Worm (Caenorhabditis elegans) whole organism, L3 larva: ENCODE data around the gene T13G4.7.

ENCODE experiments used
- ZK546.5 ChIP-seq: sonication (generic microtip); optimal IDR thresholded peaks from 2 replicates; lab custom pipeline; 2017; ENCODE audit warnings: missing biosample characterization, missing genetic modification characterization
- ceh-82 ChIP-seq: fragments of 150-350 bp; optimal IDR thresholded peaks from 2 replicates; lab custom pipeline; 2014; ENCODE audit warnings: missing biosample characterization, missing genetic modification characterization
- egl-27 ChIP-seq: sonication (generic microtip); optimal IDR thresholded peaks from 4 replicates; lab custom pipeline; 2017; ENCODE audit warnings: missing biosample characterization, missing genetic modification reagents, missing genetic modification characterization
- fos-1 ChIP-seq: fragments of 150-350 bp; optimal IDR thresholded peaks from 2 replicates; lab custom pipeline; 2014; ENCODE audit warnings: missing biosample characterization, missing genetic modification characterization
- lin-39 ChIP-seq: fragments of 150-350 bp; optimal IDR thresholded peaks from 2 replicates; lab custom pipeline; 2018; ENCODE audit warnings: missing biosample characterization, missing genetic modification reagents, missing genetic modification characterization
- nhr-23 ChIP-seq: fragments of 150-350 bp; optimal IDR thresholded peaks from 2 replicates; lab custom pipeline; 2014; ENCODE audit warnings: missing biosample characterization, missing genetic modification reagents, missing genetic modification characterization
- nhr-237 ChIP-seq: fragments of 150-350 bp; optimal IDR thresholded peaks from 2 replicates; lab custom pipeline; 2014; ENCODE audit warnings: missing biosample characterization, missing genetic modification characterization
- nhr-76 ChIP-seq: fragments of 150-350 bp; sonication (generic microtip); optimal IDR thresholded peaks from 5 replicates; lab custom pipeline; 2014; ENCODE audit warnings: missing biosample characterization, missing genetic modification characterization
- nhr-77 ChIP-seq: fragments of 150-350 bp; optimal IDR thresholded peaks from 2 replicates; lab custom pipeline; 2014; ENCODE audit warnings: missing biosample characterization, missing genetic modification characterization
- zag-1 ChIP-seq: fragments of 150-350 bp; optimal IDR thresholded peaks from 2 replicates; lab custom pipeline; 2014; ENCODE audit warnings: missing biosample characterization, missing genetic modification characterization
- ztf-11 ChIP-seq: fragments of 150-350 bp; optimal IDR thresholded peaks from 2 replicates; lab custom pipeline; 2014; ENCODE audit warnings: missing biosample characterization, missing genetic modification characterization

- TF ChIP-seq ceh-82 (no peak), egl-27 (no peak), nhr-237 (tag; lab: Kevin White, UChicago) (no peak), nhr-76 (tag; lab: Kevin White, UChicago) (no peak), fos-1 (no peak), zag-1 (tag; lab: Kevin White, UChicago) (no peak), nhr-77 (no peak), ztf-11 (tag; lab: Kevin White, UChicago) (no peak), ZK546.5 (tag; lab: Kevin White, UChicago) (no peak), lin-39 (no peak), nhr-23 (tag; lab: Kevin White, UChicago) (no peak)
These were observed 16.5 kb upstream of the T13G4.7 start for ce11 chrX:1222391-1222790.
